Fruit fly (Drosophila melanogaster): ENCODE measurements around the gene Herc4.

The Herc4 gene

DNA sequence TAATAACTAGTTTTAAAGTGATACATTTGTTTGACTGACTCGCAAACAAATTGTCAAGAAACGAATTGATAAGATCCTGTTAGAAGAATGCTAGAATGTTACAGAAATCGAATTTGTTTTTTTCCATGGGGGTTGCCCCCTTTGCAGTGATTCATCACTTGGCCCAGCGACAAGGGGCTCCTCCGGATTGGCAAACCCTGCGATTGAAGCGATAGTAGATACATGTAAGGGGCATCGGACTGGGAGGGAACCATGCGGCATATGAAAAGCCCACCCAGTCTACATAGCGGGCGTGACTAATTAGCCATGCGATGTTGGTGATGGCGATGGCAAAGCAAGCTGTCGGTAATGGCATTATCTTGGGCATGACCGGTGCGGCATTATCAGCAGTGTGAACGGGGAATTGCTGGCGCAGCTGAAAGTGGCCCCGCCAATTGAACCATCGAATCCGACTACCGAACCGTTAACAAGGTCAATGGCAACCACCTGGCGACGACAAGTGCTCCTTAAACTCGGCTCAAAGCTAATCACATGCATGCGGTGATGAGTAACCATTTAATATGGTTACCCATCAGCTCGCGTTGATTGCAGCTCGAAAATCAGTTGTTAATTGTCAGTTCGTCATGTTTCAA is 33.6 kb downstream of the Herc4 start:
- peak; percentile 90 for TF ChIP-seq svp (GFP tag)
- no peak for TF ChIP-seq eg (GFP tag; IDR thresholded peaks at IDR 0.05)
- TF ChIP-seq salr (GFP tag; optimal IDR thresholded peaks at IDR 0.05): no peak
- TF ChIP-seq Eip78C (GFP tag): peak; percentile 55

DNA sequence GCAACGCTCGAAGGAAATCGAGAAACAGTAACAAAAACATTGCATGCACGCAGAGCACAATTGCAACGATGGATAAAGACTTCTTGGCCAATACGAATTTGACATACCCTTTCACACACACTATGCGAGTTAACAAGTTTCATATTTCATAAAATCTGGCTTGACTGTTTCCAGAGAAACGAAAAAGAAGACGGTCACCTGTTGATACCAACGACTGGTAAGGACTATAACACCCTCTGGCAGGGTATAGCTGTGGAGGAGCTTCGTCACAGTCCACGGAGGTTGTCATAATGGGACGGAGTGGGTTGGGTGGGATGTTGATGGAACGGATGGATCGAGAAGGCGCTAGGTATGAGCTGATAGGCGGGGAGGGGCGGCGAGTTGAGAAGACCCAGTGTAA is 34.8 kb downstream of the Herc4 start:
- TF ChIP-seq acj6 (GFP tag; optimal IDR thresholded peaks at IDR 0.05) (peak; percentile 82), CG10669 (GFP tag; optimal IDR thresholded peaks at IDR 0.05) (peak; percentile 68), salr (GFP tag; optimal IDR thresholded peaks at IDR 0.05) (peak in 1 of 2 experiments; percentile 74), vri (GFP tag; optimal IDR thresholded peaks at IDR 0.05) (peak; percentile 14), Hr39 (GFP tag; optimal IDR thresholded peaks at IDR 0.05) (peak; percentile 83), CG15336 (GFP tag; IDR thresholded peaks at IDR 0.05) (peak; percentile 87), CG8632 (GFP tag; optimal IDR thresholded peaks at IDR 0.05) (peak; percentile 67), CG9139 (GFP tag; optimal IDR thresholded peaks at IDR 0.05) (no peak), Eip78C (GFP tag) (peak; percentile 92), CG6163 (GFP tag; IDR thresholded peaks at IDR 0.05) (peak; percentile 92), CG3919 (GFP tag; optimal IDR thresholded peaks at IDR 0.05) (peak; percentile 79), cyc (GFP tag; optimal IDR thresholded peaks at IDR 0.05) (peak; percentile 78), CG1621 (tag; optimal IDR thresholded peaks at IDR 0.05) (peak; percentile 80), Lpt (GFP tag; optimal IDR thresholded peaks at IDR 0.05) (peak; percentile 73), Hr4 (GFP tag; optimal IDR thresholded peaks at IDR 0.05) (peak; percentile 89), dsx (GFP tag; optimal IDR thresholded peaks at IDR 0.05; ENCODE audit: poor library complexity, severe bottlenecking) (peak; percentile 70), CG32006 (GFP tag; optimal IDR thresholded peaks at IDR 0.05) (peak; percentile 88), CG7368 (GFP tag; optimal IDR thresholded peaks at IDR 0.05) (peak; percentile 58), Eip93F (GFP tag; optimal IDR thresholded peaks at IDR 0.05) (peak; percentile 36), spab (GFP tag; optimal IDR thresholded peaks at IDR 0.05) (peak; percentile 48), CG6276 (GFP tag; optimal IDR thresholded peaks at IDR 0.05) (no peak), CG10631 (GFP tag; optimal IDR thresholded peaks at IDR 0.05) (peak; percentile 71), eg (GFP tag; IDR thresholded peaks at IDR 0.05) (peak; percentile 85), svp (GFP tag) (peak; percentile 86), CG6808 (GFP tag; optimal IDR thresholded peaks at IDR 0.05) (peak; percentile 63), Gug (GFP tag; IDR thresholded peaks at IDR 0.05) (peak; percentile 73), fd85E (GFP tag; optimal IDR thresholded peaks at IDR 0.05) (no peak), CG31627 (GFP tag; optimal IDR thresholded peaks at IDR 0.05) (peak; percentile 82), fd59A (GFP tag; optimal IDR thresholded peaks at IDR 0.05) (peak; percentile 73), esn (GFP tag; optimal IDR thresholded peaks at IDR 0.05) (peak; percentile 69), CG6854 (GFP tag; optimal IDR thresholded peaks at IDR 0.05) (peak; percentile 31), topi (GFP tag; optimal IDR thresholded peaks at IDR 0.05) (peak; percentile 78), Smox (GFP tag; optimal IDR thresholded peaks at IDR 0.05) (no peak), Blimp-1 (GFP tag; optimal IDR thresholded peaks at IDR 0.05) (no peak), CG4318 (GFP tag; optimal IDR thresholded peaks at IDR 0.05) (no peak), Sox102F (GFP tag; optimal IDR thresholded peaks at IDR 0.05) (no peak), OdsH (GFP tag; optimal IDR thresholded peaks at IDR 0.05) (peak; percentile 85), Sox14 (GFP tag; optimal IDR thresholded peaks at IDR 0.05) (peak; percentile 84), pdm3 (GFP tag; optimal IDR thresholded peaks at IDR 0.05) (peak; percentile 85), CG8319 (GFP tag; optimal IDR thresholded peaks at IDR 0.05) (peak; percentile 69), net (GFP tag; optimal IDR thresholded peaks at IDR 0.05) (no peak), CG11902 (GFP tag; optimal IDR thresholded peaks at IDR 0.05) (peak; percentile 66), Ets96B (tag; optimal IDR thresholded peaks at IDR 0.05) (peak; percentile 72), Eip75B (GFP tag; optimal IDR thresholded peaks at IDR 0.05) (peak; percentile 81), CG11294 (GFP tag; IDR thresholded peaks at IDR 0.05) (peak; percentile 63), Met (GFP tag; optimal IDR thresholded peaks at IDR 0.05) (peak; percentile 80), Ets21C (GFP tag; optimal IDR thresholded peaks at IDR 0.05) (peak; percentile 54), achi (GFP tag; optimal IDR thresholded peaks at IDR 0.05) (peak; percentile 73), Sox15 (GFP tag; optimal IDR thresholded peaks at IDR 0.05) (peak; percentile 71)
